Worm (Caenorhabditis elegans) whole organism, L2 larva: ENCODE measurements around the gene F22E5.7.
"Not testable (repeated sequence)": the region's sequence is repeated elsewhere in the genome, so short reads cannot be mapped to it uniquely, and the experiment has no call there.

Experiments used
- C34F6.9 ChIP-seq: fragments of 150-350 bp; optimal IDR thresholded peaks from 2 replicates; lab custom pipeline; 2014; ENCODE audit warnings: missing biosample characterization, missing genetic modification characterization
- R02D3.7 ChIP-seq: fragments of 150-350 bp; optimal IDR thresholded peaks from 2 replicates; lab custom pipeline; 2014; ENCODE audit warnings: missing biosample characterization, missing genetic modification characterization
- Y55F3AM.14 ChIP-seq: fragments of 200-800 bp; sonication (Bioruptor generic); optimal IDR thresholded peaks from 2 replicates; lab custom pipeline; 2018; ENCODE audit warnings: mild to moderate bottlenecking, missing genetic modification characterization, missing compliant biosample characterization
- aly-2 ChIP-seq: fragments of 150-350 bp; optimal IDR thresholded peaks from 2 replicates; lab custom pipeline; 2014; ENCODE audit warnings: missing biosample characterization, missing genetic modification characterization
- ama-1 ChIP-seq: fragments of 150-350 bp; optimal IDR thresholded peaks from 2 replicates; lab custom pipeline; 2018; ENCODE audit warnings: inconsistent platforms
- ceh-16 ChIP-seq: fragments of 150-350 bp; optimal IDR thresholded peaks from 2 replicates; lab custom pipeline; 2014; ENCODE audit warnings: missing biosample characterization, missing genetic modification characterization
- crh-2 ChIP-seq: sonication (generic microtip); optimal IDR thresholded peaks from 2 replicates; lab custom pipeline; 2017; ENCODE audit warnings: missing biosample characterization, missing genetic modification characterization
- dmd-4 ChIP-seq: sonication (generic microtip); optimal IDR thresholded peaks from 2 replicates; lab custom pipeline; 2017; ENCODE audit warnings: missing biosample characterization, missing genetic modification characterization
- elt-1 ChIP-seq: fragments of 150-350 bp; optimal IDR thresholded peaks from 2 replicates; lab custom pipeline; 2014; ENCODE audit warnings: missing biosample characterization, missing genetic modification characterization
- elt-3 ChIP-seq: sonication (generic microtip); optimal IDR thresholded peaks from 2 replicates; lab custom pipeline; 2017; ENCODE audit warnings: missing biosample characterization, missing genetic modification characterization
- fos-1 ChIP-seq: fragments of 150-350 bp; optimal IDR thresholded peaks from 2 replicates; lab custom pipeline; 2014; ENCODE audit warnings: missing biosample characterization, missing genetic modification characterization
- gmeb-1 ChIP-seq: fragments of 150-350 bp; optimal IDR thresholded peaks from 2 replicates; lab custom pipeline; 2014; ENCODE audit warnings: missing biosample characterization, missing genetic modification characterization
- lin-11 ChIP-seq: fragments of 150-350 bp; sonication (generic microtip); optimal IDR thresholded peaks from 2 replicates; lab custom pipeline; 2014; ENCODE audit warnings: missing biosample characterization, missing genetic modification characterization, inconsistent platforms, mixed read lengths
- lin-13 ChIP-seq: fragments of 150-350 bp; optimal IDR thresholded peaks from 2 replicates; lab custom pipeline; 2014; ENCODE audit warnings: missing biosample characterization, missing genetic modification reagents, missing genetic modification characterization
- lin-39 ChIP-seq: fragments of 150-350 bp; optimal IDR thresholded peaks from 2 replicates; lab custom pipeline; 2014; ENCODE audit warnings: missing biosample characterization, missing genetic modification reagents, missing genetic modification characterization
- mab-5 ChIP-seq: fragments of 150-350 bp; optimal IDR thresholded peaks from 2 replicates; lab custom pipeline; 2014; ENCODE audit warnings: missing biosample characterization, missing genetic modification characterization
- mbf-1 ChIP-seq: sonication (generic microtip); optimal IDR thresholded peaks from 2 replicates; lab custom pipeline; 2017; ENCODE audit warnings: missing biosample characterization, missing genetic modification characterization
- nhr-10 ChIP-seq: sonication (generic microtip); optimal IDR thresholded peaks from 2 replicates; lab custom pipeline; 2017; ENCODE audit warnings: missing biosample characterization, missing genetic modification characterization
- nhr-11 ChIP-seq: fragments of 150-350 bp; optimal IDR thresholded peaks from 2 replicates; lab custom pipeline; 2014; ENCODE audit warnings: missing biosample characterization, missing genetic modification characterization
- nhr-21 ChIP-seq: fragments of 150-350 bp; optimal IDR thresholded peaks from 2 replicates; lab custom pipeline; 2014; ENCODE audit warnings: missing biosample characterization, missing genetic modification characterization
- nhr-23 ChIP-seq: fragments of 150-350 bp; optimal IDR thresholded peaks from 2 replicates; lab custom pipeline; 2014; ENCODE audit warnings: missing biosample characterization, missing genetic modification reagents, missing genetic modification characterization
- nhr-25 ChIP-seq: fragments of 150-350 bp; sonication (generic microtip); optimal IDR thresholded peaks from 3 replicates; lab custom pipeline; 2014; ENCODE audit warnings: missing biosample characterization, missing genetic modification characterization
- nhr-6 ChIP-seq: fragments of 150-350 bp; optimal IDR thresholded peaks from 2 replicates; lab custom pipeline; 2014; ENCODE audit warnings: missing biosample characterization, missing genetic modification characterization
- nhr-77 ChIP-seq: fragments of 150-350 bp; optimal IDR thresholded peaks from 2 replicates; lab custom pipeline; 2014; ENCODE audit warnings: missing biosample characterization, missing genetic modification characterization
- sem-4 ChIP-seq: fragments of 150-350 bp; optimal IDR thresholded peaks from 2 replicates; lab custom pipeline; 2014; ENCODE audit warnings: missing biosample characterization, missing genetic modification reagents, missing genetic modification characterization
- sma-9 ChIP-seq, 2 experiments: fragments of 150-350 bp in 1 of 2; sonication (generic microtip) in 1 of 2; optimal IDR thresholded peaks; 2 replicates each; lab custom pipeline; 2014 to 2016; ENCODE audit warnings: missing genetic modification characterization in 2 of 2, mild to moderate bottlenecking in 1 of 2, missing biosample characterization in 1 of 2, missing compliant biosample characterization in 1 of 2, missing genetic modification reagents in 1 of 2, moderate library complexity in 1 of 2
- unc-39 ChIP-seq: fragments of 150-350 bp; optimal IDR thresholded peaks from 2 replicates; lab custom pipeline; 2014; ENCODE audit warnings: missing biosample characterization, missing genetic modification characterization
- unc-55 ChIP-seq: fragments of 150-350 bp; sonication (generic microtip); optimal IDR thresholded peaks from 3 replicates; lab custom pipeline; 2014; ENCODE audit warnings: missing biosample characterization, missing genetic modification reagents, missing genetic modification characterization
- ztf-1 ChIP-seq: fragments of 200-800 bp; sonication (Bioruptor generic); conservative IDR thresholded peaks from 2 replicates; pipeline ENCODE4 v1.3.6; 2022; ENCODE audit warnings: missing genetic modification characterization, missing compliant biosample characterization
- ztf-11 ChIP-seq: sonication (generic microtip); optimal IDR thresholded peaks from 2 replicates; lab custom pipeline; 2017; ENCODE audit warnings: missing biosample characterization, missing genetic modification characterization
- ztf-4 ChIP-seq: fragments of 150-350 bp; optimal IDR thresholded peaks from 2 replicates; lab custom pipeline; 2014; ENCODE audit warnings: missing biosample characterization, missing genetic modification characterization

The F22E5.7 gene

ce11 chrII:2637359-2637758 lies 4.5 kb upstream of the F22E5.7 start, which contains the start of gene F22E5.21:
F22E5.21 (minus strand) TSS chrII:2637459.
- TF ChIP-seq nhr-11 (no peak), ztf-1 (GFP tag; lab: Robert Waterston, UW) (no peak), lin-11 (tag; lab: Kevin White, UChicago) (no peak), nhr-25 (tag; lab: Kevin White, UChicago) (no peak), lin-39 (no peak), dmd-4 (tag; lab: Kevin White, UChicago) (no peak), fos-1 (no peak), mbf-1 (tag; lab: Kevin White, UChicago) (no peak), nhr-77 (tag; lab: Kevin White, UChicago) (no peak), unc-39 (tag; lab: Kevin White, UChicago) (no peak), ama-1 (lab: Kevin White, UChicago) (no peak), ztf-4 (tag; lab: Kevin White, UChicago) (no peak)
- TF ChIP-seq, all 48 proteins: peak for 0

DNA sequence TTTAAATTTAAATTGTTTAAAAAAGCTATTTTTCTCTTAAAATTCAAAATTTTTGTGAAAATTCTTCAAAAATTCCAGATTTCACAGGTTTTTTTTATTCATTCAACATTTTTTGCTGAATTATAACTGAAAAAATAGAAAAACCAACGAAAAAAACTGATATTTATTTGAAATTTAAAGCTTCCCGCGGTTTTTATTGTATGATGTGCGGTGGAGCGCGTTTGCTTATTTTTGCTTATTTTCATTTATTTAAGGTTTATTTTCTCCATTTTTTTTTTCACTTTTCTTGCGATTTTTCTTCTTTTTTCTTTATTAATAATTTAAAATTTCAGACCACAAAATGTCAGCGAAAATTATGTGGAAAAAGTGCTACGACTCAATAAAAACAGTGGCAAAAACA lies 3.8 kb upstream of the F22E5.7 start, which contains the start of gene F22E5.9:
Gene F22E5.9, plus strand, starts transcription at position 327 of the 400 bp plus-strand sequence.
- TF ChIP-seq dmd-4 (tag; lab: Kevin White, UChicago) (no peak), C34F6.9 (peak; percentile 26), nhr-6 (no peak), ztf-4 (tag; lab: Kevin White, UChicago) (no peak), nhr-21 (no peak), gmeb-1 (tag; lab: Kevin White, UChicago) (peak; percentile 91), elt-1 (tag; lab: Kevin White, UChicago) (no peak), lin-39 (no peak), unc-55 (GFP tag; lab: Kevin White, UChicago) (peak; percentile 61)
- TF ChIP-seq, all 48 proteins: peak for 3

DNA sequence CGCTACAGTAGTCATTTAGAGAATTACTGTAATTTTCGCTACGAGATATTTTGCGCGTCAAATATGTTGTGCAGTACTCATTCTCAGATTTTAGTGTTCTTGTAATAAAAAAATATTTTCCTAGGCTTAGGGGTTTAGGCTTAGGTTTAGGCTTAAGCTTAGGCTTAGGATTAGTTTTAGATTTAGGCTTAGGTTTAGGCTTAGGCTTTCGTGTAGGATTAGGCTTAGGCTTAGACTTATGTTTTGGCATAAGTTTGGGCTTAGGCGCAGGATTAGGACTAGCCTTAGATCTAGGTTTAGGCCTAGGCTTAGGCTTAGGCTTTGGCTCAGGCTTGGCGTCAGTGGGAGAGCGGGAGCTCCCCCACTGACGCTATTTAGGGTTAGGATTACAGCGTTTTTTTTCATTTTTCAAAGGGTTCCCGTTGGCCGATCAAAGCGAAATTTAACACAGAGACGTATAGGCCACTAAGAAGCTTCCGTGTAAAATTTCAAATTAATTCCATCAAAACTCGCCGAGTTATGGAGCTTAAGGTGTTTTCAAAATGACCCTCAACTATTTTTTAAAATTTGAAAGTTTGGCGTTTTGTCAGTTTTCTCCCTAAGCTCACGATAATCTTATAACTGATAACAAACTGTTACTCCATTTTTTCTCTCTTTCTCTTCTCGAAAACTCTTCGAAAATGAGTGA lies 2.3 kb upstream of the F22E5.7 start, which contains the start of gene F22E5.8:
Gene F22E5.8, plus strand, starts transcription at position 638 of the 688 bp plus-strand sequence.
- TF ChIP-seq unc-55 (GFP tag; lab: Kevin White, UChicago); ama-1 (lab: Kevin White, UChicago); nhr-23: not testable (repeated sequence)

DNA sequence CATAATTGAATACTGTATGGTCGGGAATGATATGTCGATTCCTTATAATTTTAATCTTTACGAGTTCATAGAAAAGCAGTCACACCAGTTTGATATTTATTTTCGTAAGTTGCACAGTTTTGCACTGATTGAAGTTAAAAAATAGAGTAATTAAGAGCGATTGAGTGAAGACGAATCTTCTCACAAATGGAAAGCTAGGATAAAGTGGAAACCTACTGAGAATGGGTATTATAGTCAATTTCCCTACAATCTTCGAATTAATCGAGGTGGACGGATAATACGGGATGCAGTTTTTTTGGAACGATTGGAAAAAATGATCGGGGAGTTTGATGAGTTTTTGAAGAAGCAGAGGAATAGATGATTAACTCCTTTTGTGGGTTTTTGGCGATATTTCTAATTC lies 895 bp upstream of the F22E5.7 start, which contains the start of gene F22E5.23:
Gene F22E5.23, plus strand, starts transcription at position 301 of the 400 bp plus-strand sequence.
- TF ChIP-seq ceh-16 (tag; lab: Kevin White, UChicago) (no peak), lin-11 (tag; lab: Kevin White, UChicago) (no peak), mbf-1 (tag; lab: Kevin White, UChicago) (no peak), fos-1 (no peak)

ce11 chrII:2644498-2644897 lies 2.6 kb downstream of the F22E5.7 start, which contains the start of gene F22E5.11:
F22E5.11 (minus strand) TSS chrII:2644598.
- TF ChIP-seq mbf-1 (tag; lab: Kevin White, UChicago) (no peak), sma-9 (GFP tag; optimal IDR thresholded peaks at IDR 0.05; lab: Kevin White, UChicago) (no peak), sma-9 (tag; optimal IDR thresholded peaks at IDR 0.05; lab: Kevin White, UChicago) (no peak), lin-11 (tag; lab: Kevin White, UChicago) (no peak), nhr-10 (tag; lab: Kevin White, UChicago) (no peak), ceh-16 (tag; lab: Kevin White, UChicago) (no peak), unc-55 (GFP tag; lab: Kevin White, UChicago) (no peak), nhr-23 (no peak), lin-13 (GFP tag; lab: Kevin White, UChicago) (no peak), ztf-11 (tag; lab: Kevin White, UChicago) (no peak), unc-39 (tag; lab: Kevin White, UChicago) (no peak), elt-3 (tag; lab: Kevin White, UChicago) (no peak), nhr-11 (no peak), Y55F3AM.14 (no peak), nhr-21 (no peak), sem-4 (no peak), R02D3.7 (tag; lab: Kevin White, UChicago) (no peak), mab-5 (tag; lab: Kevin White, UChicago) (no peak)

ce11 chrII:2646756-2647155 lies 4.9 kb downstream of the F22E5.7 start, which contains the start of gene F22E5.12:
F22E5.12 (minus strand) TSS chrII:2646856.
- not testable (repeated sequence) for TF ChIP-seq ceh-16, aly-2, crh-2 (tag; lab: Kevin White, UChicago)
